Worm (Caenorhabditis elegans): ENCODE results near the gene Y69A2AR.46.
A peak's percentile ranks its signal among the peaks of the same experiment; 100 is the strongest.

Y69A2AR.46 gene

DNA sequence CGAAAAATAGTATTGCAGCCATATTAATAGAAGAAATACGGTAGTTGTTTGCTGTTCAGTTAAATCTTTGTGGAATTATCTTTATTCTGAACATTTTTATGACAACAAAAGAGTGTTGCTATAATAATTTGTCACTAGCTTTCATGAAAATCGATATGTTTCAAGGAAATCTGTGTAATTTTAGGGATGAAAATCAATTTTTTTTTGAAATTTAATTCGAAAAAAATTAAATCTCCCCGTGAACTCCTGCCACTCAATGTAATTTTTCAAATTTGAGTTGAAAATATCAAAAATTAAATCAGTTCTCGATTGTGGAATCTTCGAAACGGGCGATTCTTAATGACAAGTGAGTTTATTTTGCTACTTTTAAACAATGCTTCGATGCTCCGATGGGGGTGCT lies at the start of gene Y69A2AR.46:
TSS of gene Y69A2AR.46 (plus strand) at position 301 of the 400 bp plus-strand sequence.
- TF ChIP-seq ztf-29 (GFP tag; IDR thresholded peaks at IDR 0.05) (no peak), flt-1 (GFP tag; IDR thresholded peaks at IDR 0.05) (no peak), T22C8.4 (GFP tag; IDR thresholded peaks at IDR 0.05) (no peak), med-1 (GFP tag; optimal IDR thresholded peaks at IDR 0.05; ENCODE audit: insufficient read depth) (no peak), klf-2 (GFP tag; conservative IDR thresholded peaks at IDR 0.05) (no peak), ref-1 (GFP tag; conservative IDR thresholded peaks at IDR 0.05) (no peak), tab-1 (GFP tag; IDR thresholded peaks at IDR 0.05) (no peak), cog-1 (tag; optimal IDR thresholded peaks at IDR 0.05) (no peak), ztf-23 (GFP tag; IDR thresholded peaks at IDR 0.05) (no peak)

- TF ChIP-seq tab-1 (GFP tag; IDR thresholded peaks at IDR 0.05) (no peak), ztf-23 (GFP tag; IDR thresholded peaks at IDR 0.05) (no peak), ztf-29 (GFP tag; IDR thresholded peaks at IDR 0.05) (no peak), ref-1 (GFP tag; conservative IDR thresholded peaks at IDR 0.05) (no peak), cog-1 (tag; optimal IDR thresholded peaks at IDR 0.05) (no peak), T22C8.4 (GFP tag; IDR thresholded peaks at IDR 0.05) (peak; percentile 79), flt-1 (GFP tag; IDR thresholded peaks at IDR 0.05) (no peak)
Observed at ce11 chrIV:2526836-2527235, 34.6 kb upstream of the Y69A2AR.46 start.

ce11 chrIV:2528741-2529140 lies 32.7 kb upstream of the Y69A2AR.46 start:
- peak; percentile 26; the same call in 1 of the 2 replicates for TF ChIP-seq T22C8.4 (GFP tag; IDR thresholded peaks at IDR 0.05)

- no peak for TF ChIP-seq med-1 (GFP tag; optimal IDR thresholded peaks at IDR 0.05; ENCODE audit: insufficient read depth)
- peak; percentile 54 for TF ChIP-seq T22C8.4 (GFP tag; IDR thresholded peaks at IDR 0.05)
- no peak for TF ChIP-seq klf-2 (GFP tag; conservative IDR thresholded peaks at IDR 0.05)
- no peak for TF ChIP-seq tab-1 (GFP tag; IDR thresholded peaks at IDR 0.05)
Observed at ce11 chrIV:2529281-2529680, 32.2 kb upstream of the Y69A2AR.46 start.

- TF ChIP-seq ztf-29 (GFP tag; IDR thresholded peaks at IDR 0.05) (no peak), med-1 (GFP tag; optimal IDR thresholded peaks at IDR 0.05; ENCODE audit: insufficient read depth) (no peak), T22C8.4 (GFP tag; IDR thresholded peaks at IDR 0.05) (peak; percentile 77; the same call in 1 of the 2 replicates), tab-1 (GFP tag; IDR thresholded peaks at IDR 0.05) (no peak)
Observed at ce11 chrIV:2530285-2530684, 31.2 kb upstream of the Y69A2AR.46 start.

DNA sequence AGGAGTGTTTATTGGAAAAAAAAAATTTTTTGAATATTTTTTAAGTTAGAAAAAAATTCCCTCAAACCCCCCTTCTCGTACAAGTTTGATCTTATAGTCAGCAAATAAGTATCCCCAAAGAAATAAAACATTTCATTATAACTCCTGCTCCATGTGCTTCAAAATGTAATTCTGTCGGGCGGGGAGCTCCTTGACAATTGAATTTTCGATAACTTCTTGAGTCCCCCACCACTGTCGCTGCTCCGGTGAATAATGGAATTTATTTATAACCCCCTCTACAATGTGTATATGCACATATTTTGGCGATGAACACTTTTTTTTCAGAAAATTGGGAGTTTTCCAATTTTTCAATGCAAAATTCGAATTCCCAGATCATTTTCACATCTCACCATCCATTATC lies 23.7 kb upstream of the Y69A2AR.46 start:
- TF ChIP-seq tab-1 (GFP tag; IDR thresholded peaks at IDR 0.05) (no peak), flt-1 (GFP tag; IDR thresholded peaks at IDR 0.05) (no peak), ztf-23 (GFP tag; IDR thresholded peaks at IDR 0.05) (no peak), T22C8.4 (GFP tag; IDR thresholded peaks at IDR 0.05) (no peak), ztf-29 (GFP tag; IDR thresholded peaks at IDR 0.05) (no peak), klf-2 (GFP tag; conservative IDR thresholded peaks at IDR 0.05) (no peak), ref-1 (GFP tag; conservative IDR thresholded peaks at IDR 0.05) (no peak), med-1 (GFP tag; optimal IDR thresholded peaks at IDR 0.05; ENCODE audit: insufficient read depth) (no peak), cog-1 (tag; optimal IDR thresholded peaks at IDR 0.05) (no peak)

ce11 chrIV:2542001-2542400 lies 19.5 kb upstream of the Y69A2AR.46 start, which contains the start of gene sprr-3:
sprr-3 (plus strand) TSS chrIV:2542301.
- TF ChIP-seq klf-2 (GFP tag; conservative IDR thresholded peaks at IDR 0.05): no peak
- no peak for TF ChIP-seq flt-1 (GFP tag; IDR thresholded peaks at IDR 0.05)
- no peak for TF ChIP-seq ztf-29 (GFP tag; IDR thresholded peaks at IDR 0.05)
- no peak for TF ChIP-seq ref-1 (GFP tag; conservative IDR thresholded peaks at IDR 0.05)
- TF ChIP-seq tab-1 (GFP tag; IDR thresholded peaks at IDR 0.05): no peak
- no peak for TF ChIP-seq T22C8.4 (GFP tag; IDR thresholded peaks at IDR 0.05)
- no peak for TF ChIP-seq ztf-23 (GFP tag; IDR thresholded peaks at IDR 0.05)
- no peak for TF ChIP-seq med-1 (GFP tag; optimal IDR thresholded peaks at IDR 0.05; ENCODE audit: insufficient read depth)
- no peak for TF ChIP-seq cog-1 (tag; optimal IDR thresholded peaks at IDR 0.05)

DNA sequence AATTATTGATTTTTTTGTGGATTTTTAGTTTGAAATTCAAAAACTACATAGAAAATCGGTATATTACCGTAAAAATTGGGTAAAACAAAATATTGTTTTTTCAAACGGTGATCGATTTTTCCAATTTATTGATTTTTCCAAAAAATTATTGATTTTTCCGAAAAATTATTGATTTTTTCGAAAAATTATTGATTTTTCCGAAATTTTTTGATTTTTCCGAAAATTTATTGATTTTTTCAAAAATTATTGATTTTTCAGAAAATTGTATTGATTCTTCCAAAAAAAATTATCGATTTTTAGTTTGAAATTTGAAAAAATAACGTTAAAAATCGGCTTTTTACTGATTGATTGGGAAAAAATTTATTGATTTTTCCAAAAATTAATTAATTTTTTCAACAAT lies 12.7 kb upstream of the Y69A2AR.46 start:
- no peak for TF ChIP-seq flt-1 (GFP tag; IDR thresholded peaks at IDR 0.05)
- peak; percentile 80 for TF ChIP-seq T22C8.4 (GFP tag; IDR thresholded peaks at IDR 0.05)

DNA sequence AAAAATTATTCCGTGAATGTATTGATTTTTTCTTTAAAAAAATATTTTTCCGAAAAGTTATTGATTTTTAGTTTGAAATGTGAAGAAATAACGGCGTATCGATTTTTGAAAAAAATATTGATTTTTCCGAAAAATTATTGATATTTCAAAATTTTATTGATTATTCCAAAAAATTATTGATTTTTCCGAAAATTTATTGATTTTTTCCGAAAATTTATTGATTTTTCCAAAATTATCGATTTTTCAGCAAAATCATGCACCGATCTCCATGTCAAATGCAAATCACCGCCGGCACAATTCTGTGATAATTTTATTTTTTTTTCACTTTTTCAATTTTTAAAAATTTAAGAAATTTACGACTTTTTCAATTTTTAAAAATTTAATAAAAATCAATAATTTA lies 11.9 kb upstream of the Y69A2AR.46 start:
- no peak for TF ChIP-seq ref-1 (GFP tag; conservative IDR thresholded peaks at IDR 0.05)
- TF ChIP-seq ztf-23 (GFP tag; IDR thresholded peaks at IDR 0.05): no peak
- TF ChIP-seq T22C8.4 (GFP tag; IDR thresholded peaks at IDR 0.05): peak; percentile 88

- peak; percentile 60 for TF ChIP-seq T22C8.4 (GFP tag; IDR thresholded peaks at IDR 0.05)
- no peak for TF ChIP-seq ztf-29 (GFP tag; IDR thresholded peaks at IDR 0.05)
Observed at ce11 chrIV:2551418-2551817, 10.0 kb upstream of the Y69A2AR.46 start, which contains the start of gene Y69A2AR.23. Y69A2AR.23 (minus strand) TSS chrIV:2551684.

- no peak for TF ChIP-seq cog-1 (tag; optimal IDR thresholded peaks at IDR 0.05)
- no peak for TF ChIP-seq flt-1 (GFP tag; IDR thresholded peaks at IDR 0.05)
- TF ChIP-seq klf-2 (GFP tag; conservative IDR thresholded peaks at IDR 0.05): no peak
- no peak for TF ChIP-seq tab-1 (GFP tag; IDR thresholded peaks at IDR 0.05)
- TF ChIP-seq ztf-29 (GFP tag; IDR thresholded peaks at IDR 0.05): no peak
- TF ChIP-seq ref-1 (GFP tag; conservative IDR thresholded peaks at IDR 0.05): no peak
- TF ChIP-seq ztf-23 (GFP tag; IDR thresholded peaks at IDR 0.05): no peak
- no peak for TF ChIP-seq med-1 (GFP tag; optimal IDR thresholded peaks at IDR 0.05; ENCODE audit: insufficient read depth)
- no peak for TF ChIP-seq T22C8.4 (GFP tag; IDR thresholded peaks at IDR 0.05)
Observed at ce11 chrIV:2551838-2552237, 9.6 kb upstream of the Y69A2AR.46 start.
